Worm (Caenorhabditis elegans) whole organism, young adult: ENCODE results near the gene brp-1.

Source experiments
- B0261.1 ChIP-seq: sonication (generic microtip); optimal IDR thresholded peaks from 2 replicates; lab custom pipeline; 2016; ENCODE audit warnings: mild to moderate bottlenecking, missing genetic modification characterization, moderate library complexity, missing compliant biosample characterization
- C06A6.2 ChIP-seq: fragments of 200-800 bp; sonication (Bioruptor generic); conservative IDR thresholded peaks from 2 replicates; pipeline ENCODE4 v1.3.6; 2022; ENCODE audit warnings: missing genetic modification characterization, missing compliant biosample characterization
- F10E7.11 ChIP-seq: sonication (generic microtip); optimal IDR thresholded peaks from 2 replicates; lab custom pipeline; 2017; ENCODE audit warnings: mild to moderate bottlenecking, missing genetic modification characterization, moderate library complexity, missing compliant biosample characterization
- F22D6.2 ChIP-seq: sonication (generic microtip); optimal IDR thresholded peaks from 2 replicates; lab custom pipeline; 2016; ENCODE audit warnings: mild to moderate bottlenecking, missing genetic modification characterization, missing compliant biosample characterization
- F52B5.7 ChIP-seq: sonication (generic microtip); optimal IDR thresholded peaks from 2 replicates; lab custom pipeline; 2016; ENCODE audit warnings: mild to moderate bottlenecking, missing genetic modification characterization, missing compliant biosample characterization
- F57A8.1 ChIP-seq: fragments of 200-800 bp; sonication (Bioruptor generic); optimal IDR thresholded peaks from 2 replicates; lab custom pipeline; 2018; ENCODE audit warnings: mild to moderate bottlenecking, missing genetic modification characterization, moderate library complexity, missing compliant biosample characterization
- K12H6.12 ChIP-seq: fragments of 200-800 bp; sonication (Bioruptor generic); optimal IDR thresholded peaks from 2 replicates; lab custom pipeline; 2018; ENCODE audit warnings: mild to moderate bottlenecking, missing genetic modification characterization, missing compliant biosample characterization
- Y53F4B.3 ChIP-seq: fragments of 200-800 bp; sonication (Bioruptor generic); IDR thresholded peaks from 2 replicates; pipeline ENCODE4 v1.3.6; 2022; ENCODE audit warnings: missing genetic modification reagents, missing genetic modification characterization, missing compliant biosample characterization
- Y79H2A.3 ChIP-seq: fragments of 200-800 bp; sonication (Bioruptor generic); conservative IDR thresholded peaks from 2 replicates; pipeline ENCODE4 v1.3.6; 2022; ENCODE audit warnings: missing genetic modification reagents, missing genetic modification characterization, missing compliant biosample characterization
- ZK185.1 ChIP-seq: sonication (generic microtip); optimal IDR thresholded peaks from 2 replicates; lab custom pipeline; 2016; ENCODE audit warnings: mild to moderate bottlenecking, missing genetic modification characterization, missing compliant biosample characterization; ENCODE audit not compliant: poor library complexity, severe bottlenecking
- athp-1 ChIP-seq: sonication (generic microtip); optimal IDR thresholded peaks from 2 replicates; lab custom pipeline; 2017; ENCODE audit warnings: mild to moderate bottlenecking, missing genetic modification characterization, missing compliant biosample characterization
- attf-3 ChIP-seq: fragments of 200-800 bp; sonication (Bioruptor generic); conservative IDR thresholded peaks from 2 replicates; pipeline ENCODE4 v1.3.6; 2022; ENCODE audit warnings: missing genetic modification reagents, missing genetic modification characterization, missing compliant biosample characterization
- attf-5 ChIP-seq: fragments of 200-800 bp; sonication (Bioruptor generic); optimal IDR thresholded peaks from 2 replicates; lab custom pipeline; 2018; ENCODE audit warnings: mild to moderate bottlenecking, missing genetic modification characterization, missing compliant biosample characterization
- bed-2 ChIP-seq: fragments of 200-800 bp; sonication (Bioruptor generic); IDR thresholded peaks from 2 replicates; pipeline ENCODE4 v1.3.6; 2022; ENCODE audit warnings: missing genetic modification reagents, missing genetic modification characterization, missing compliant biosample characterization
- ccch-3 ChIP-seq: fragments of 200-800 bp; sonication (Bioruptor generic); optimal IDR thresholded peaks from 2 replicates; lab custom pipeline; 2018; ENCODE audit warnings: mild to moderate bottlenecking, missing genetic modification characterization, missing compliant biosample characterization
- cebp-2 ChIP-seq: fragments of 200-800 bp; sonication (Bioruptor generic); IDR thresholded peaks from 2 replicates; pipeline ENCODE4 v1.3.6; 2022; ENCODE audit warnings: missing genetic modification characterization, missing compliant biosample characterization
- ceh-27 ChIP-seq: fragments of 200-800 bp; sonication (Bioruptor generic); optimal IDR thresholded peaks from 2 replicates; lab custom pipeline; 2018; ENCODE audit warnings: mild to moderate bottlenecking, missing genetic modification characterization, moderate library complexity, missing compliant biosample characterization
- ceh-91 ChIP-seq: fragments of 200-800 bp; sonication (Bioruptor generic); IDR thresholded peaks from 2 replicates; pipeline ENCODE4 v1.3.6; 2022; ENCODE audit warnings: missing genetic modification reagents, missing genetic modification characterization, missing compliant biosample characterization
- dpff-1 ChIP-seq: sonication (generic microtip); optimal IDR thresholded peaks from 2 replicates; lab custom pipeline; 2017; ENCODE audit warnings: mild to moderate bottlenecking, missing genetic modification characterization, missing compliant biosample characterization
- egrh-3 ChIP-seq: fragments of 200-800 bp; sonication (Bioruptor generic); IDR thresholded peaks from 2 replicates; pipeline ENCODE4 v1.3.6; 2022; ENCODE audit warnings: missing genetic modification reagents, missing genetic modification characterization, missing compliant biosample characterization
- gei-17 ChIP-seq: fragments of 200-800 bp; sonication (Bioruptor generic); optimal IDR thresholded peaks from 2 replicates; lab custom pipeline; 2018; ENCODE audit warnings: mild to moderate bottlenecking, missing genetic modification characterization, missing compliant biosample characterization
- him-1 ChIP-seq: sonication (generic microtip); optimal IDR thresholded peaks from 2 replicates; lab custom pipeline; 2016; ENCODE audit warnings: missing genotype, missing genetic modification reagents, missing genetic modification characterization, missing compliant biosample characterization
- hmg-20 ChIP-seq: fragments of 200-800 bp; sonication (Bioruptor generic); IDR thresholded peaks from 2 replicates; pipeline ENCODE4 v1.3.6; 2022; ENCODE audit warnings: missing genetic modification reagents, missing genetic modification characterization, missing compliant biosample characterization
- let-607 ChIP-seq, 2 experiments: fragments of 200-800 bp in 1 of 2; sonication (Bioruptor generic) in 1 of 2; sonication (generic microtip) in 1 of 2; optimal IDR thresholded peaks; 2 replicates each; lab custom pipeline; 2016 to 2018; ENCODE audit warnings: mild to moderate bottlenecking in 2 of 2, missing compliant biosample characterization in 2 of 2, missing genetic modification characterization in 2 of 2, moderate library complexity in 2 of 2, missing genotype in 1 of 2
- lin-35 ChIP-seq, 3 experiments: fragments of 150-350 bp in 2 of 3; sonication (generic microtip) in 1 of 3; optimal IDR thresholded peaks; 2 replicates each; lab custom pipeline; 2014 to 2018; ENCODE audit warnings: missing biosample characterization in 3 of 3, missing genetic modification characterization in 3 of 3, missing genetic modification reagents in 3 of 3
- lin-54 ChIP-seq: fragments of 200-800 bp; sonication (Bioruptor generic); optimal IDR thresholded peaks from 2 replicates; lab custom pipeline; 2018; ENCODE audit warnings: mild to moderate bottlenecking, missing genetic modification characterization, missing compliant biosample characterization
- lir-1 ChIP-seq: fragments of 200-800 bp; sonication (Bioruptor generic); conservative IDR thresholded peaks from 2 replicates; pipeline ENCODE4 v1.3.6; 2022; ENCODE audit warnings: missing genetic modification reagents, missing genetic modification characterization, missing compliant biosample characterization
- mel-28 ChIP-seq: sonication (generic microtip); optimal IDR thresholded peaks from 2 replicates; lab custom pipeline; 2016; ENCODE audit warnings: borderline replicate concordance, mild to moderate bottlenecking, missing genetic modification characterization, missing compliant biosample characterization
- mes-4 ChIP-seq: sonication (generic microtip); optimal IDR thresholded peaks from 2 replicates; lab custom pipeline; 2016; ENCODE audit warnings: missing genotype, missing genetic modification characterization, missing compliant biosample characterization
- mxl-1 ChIP-seq: sonication (generic microtip); optimal IDR thresholded peaks from 2 replicates; lab custom pipeline; 2016; ENCODE audit warnings: missing genetic modification characterization, missing compliant biosample characterization
- nfya-1 ChIP-seq: sonication (generic microtip); optimal IDR thresholded peaks from 2 replicates; lab custom pipeline; 2017; ENCODE audit warnings: antibody characterized with exemption, missing compliant biosample characterization, missing genetic modification characterization, borderline replicate concordance; ENCODE audit not compliant: insufficient read depth
- nhr-179 ChIP-seq: sonication (generic microtip); optimal IDR thresholded peaks from 2 replicates; lab custom pipeline; 2016; ENCODE audit warnings: mild to moderate bottlenecking, missing genetic modification characterization, missing compliant biosample characterization
- nhr-27 ChIP-seq: fragments of 200-800 bp; sonication (Bioruptor generic); optimal IDR thresholded peaks from 2 replicates; lab custom pipeline; 2018; ENCODE audit warnings: mild to moderate bottlenecking, missing genetic modification characterization, moderate library complexity, missing compliant biosample characterization
- nhr-80 ChIP-seq: sonication (generic microtip); optimal IDR thresholded peaks from 2 replicates; lab custom pipeline; 2016; ENCODE audit warnings: missing genetic modification characterization, missing compliant biosample characterization
- pha-4 ChIP-seq: fragments of 150-350 bp; sonication (generic microtip); optimal IDR thresholded peaks from 2 replicates; lab custom pipeline; 2014; ENCODE audit warnings: missing biosample characterization, missing genetic modification reagents, missing genetic modification characterization
- rec-8 ChIP-seq, 2 experiments: sonication (generic microtip); optimal IDR thresholded peaks; 2 replicates each; lab custom pipeline; 2016; ENCODE audit warnings: mild to moderate bottlenecking in 2 of 2, missing genetic modification characterization in 2 of 2, missing genetic modification reagents in 2 of 2, missing genotype in 2 of 2, missing biosample characterization in 1 of 2, missing compliant biosample characterization in 1 of 2, moderate library complexity in 1 of 2
- rpc-1 ChIP-seq, 2 experiments: fragments of 150-350 bp in 1 of 2; sonication (generic microtip) in 1 of 2; optimal IDR thresholded peaks; 2 replicates each; lab custom pipeline; 2014 to 2018; ENCODE audit warnings: missing biosample characterization in 1 of 2, missing genetic modification characterization in 1 of 2, missing genetic modification reagents in 1 of 2, missing genotype in 1 of 2
- sdz-38 ChIP-seq: sonication (generic microtip); optimal IDR thresholded peaks from 2 replicates; lab custom pipeline; 2016; ENCODE audit warnings: missing genotype, missing genetic modification characterization, missing compliant biosample characterization
- sea-2 ChIP-seq: fragments of 200-800 bp; sonication (Bioruptor generic); IDR thresholded peaks from 2 replicates; pipeline ENCODE4 v1.3.6; 2022; ENCODE audit warnings: missing genetic modification characterization, missing compliant biosample characterization
- snpc-1.1 ChIP-seq: sonication (generic microtip); optimal IDR thresholded peaks from 2 replicates; lab custom pipeline; 2017; ENCODE audit warnings: missing genetic modification characterization, mild to moderate bottlenecking, missing compliant biosample characterization, antibody characterized with exemption, moderate library complexity, missing genotype, missing genetic modification reagents; ENCODE audit not compliant: insufficient read depth
- snpc-1.3 ChIP-seq: sonication (generic microtip); optimal IDR thresholded peaks from 2 replicates; lab custom pipeline; 2017; ENCODE audit warnings: missing genetic modification characterization, mild to moderate bottlenecking, missing compliant biosample characterization, antibody characterized with exemption, moderate library complexity, missing genotype, missing genetic modification reagents; ENCODE audit not compliant: insufficient read depth
- snpc-3.4 ChIP-seq: sonication (generic microtip); optimal IDR thresholded peaks from 2 replicates; lab custom pipeline; 2017; ENCODE audit warnings: missing genetic modification characterization, mild to moderate bottlenecking, missing compliant biosample characterization, antibody characterized with exemption, moderate library complexity, missing genotype, missing genetic modification reagents
- snpc-4 ChIP-seq, 5 experiments: fragments of 150-350 bp in 1 of 5; sonication (generic microtip) in 4 of 5; optimal IDR thresholded peaks; 2 replicates each; lab custom pipeline; 2014 to 2018; ENCODE audit warnings: missing genetic modification characterization in 5 of 5, missing biosample characterization in 3 of 5, antibody characterized with exemption in 2 of 5, mild to moderate bottlenecking in 2 of 5, missing compliant biosample characterization in 2 of 5, missing genotype in 2 of 5, moderate library complexity in 2 of 5, missing genetic modification reagents in 1 of 5
- tlf-1 ChIP-seq: fragments of 200-800 bp; sonication (Bioruptor generic); optimal IDR thresholded peaks from 2 replicates; lab custom pipeline; 2018; ENCODE audit warnings: mild to moderate bottlenecking, missing genetic modification characterization, missing compliant biosample characterization
- unc-130 ChIP-seq: sonication (generic microtip); optimal IDR thresholded peaks from 2 replicates; lab custom pipeline; 2016; ENCODE audit warnings: missing genetic modification reagents, missing genetic modification characterization, missing compliant biosample characterization
- zim-3 ChIP-seq: sonication (generic microtip); optimal IDR thresholded peaks from 2 replicates; lab custom pipeline; 2017; ENCODE audit warnings: mild to moderate bottlenecking, missing genetic modification characterization, moderate library complexity, missing compliant biosample characterization
- ztf-28 ChIP-seq: fragments of 200-800 bp; sonication (Bioruptor generic); IDR thresholded peaks from 2 replicates; pipeline ENCODE4 v1.3.6; 2022; ENCODE audit warnings: missing genetic modification reagents, missing genetic modification characterization, missing compliant biosample characterization

Gene brp-1

ce11 chrIII:11981539-11981938 lies 38.8 kb upstream of the brp-1 start (continued):
- no peak for TF ChIP-seq nhr-179 (tag; lab: Kevin White, UChicago)
- TF ChIP-seq C06A6.2 (GFP tag; lab: Robert Waterston, UW): no peak
- 0 out of 2 replicates have a peak, but pooled peaks have one; percentile 14 for TF ChIP-seq egrh-3 (GFP tag; lab: Robert Waterston, UW)
- no peak for TF ChIP-seq ceh-91 (GFP tag; lab: Robert Waterston, UW)
- no peak for TF ChIP-seq mel-28 (tag; lab: Kevin White, UChicago)
- no peak for TF ChIP-seq ZK185.1
- TF ChIP-seq tlf-1: no peak
- TF ChIP-seq lin-35 (GFP tag; optimal IDR thresholded peaks at IDR 0.05; lab: Kevin White, UChicago): peak in 1 of 3 experiments; percentile 26
- no peak for TF ChIP-seq ccch-3 (GFP tag; lab: Kevin White, UChicago)
- no peak for TF ChIP-seq hmg-20 (GFP tag; lab: Robert Waterston, UW)
- no peak for TF ChIP-seq mes-4 (tag; lab: Kevin White, UChicago)
- TF ChIP-seq snpc-3.4 (tag; lab: Kevin White, UChicago): no peak
- TF ChIP-seq bed-2 (GFP tag; lab: Robert Waterston, UW): no peak
- TF ChIP-seq athp-1 (tag; lab: Kevin White, UChicago): no peak
- no peak for TF ChIP-seq rec-8 (tag; optimal IDR thresholded peaks at IDR 0.05; lab: Kevin White, UChicago)
- peak; percentile 51 for TF ChIP-seq nhr-80
- TF ChIP-seq sea-2: no peak
- TF ChIP-seq lir-1 (GFP tag; lab: Robert Waterston, UW): no peak
- TF ChIP-seq gei-17 (GFP tag; lab: Kevin White, UChicago): no peak
- TF ChIP-seq F22D6.2 (tag; lab: Kevin White, UChicago): no peak
- no peak for TF ChIP-seq ztf-28 (GFP tag; lab: Robert Waterston, UW)
- TF ChIP-seq snpc-4 (GFP tag; optimal IDR thresholded peaks at IDR 0.05; lab: Kevin White, UChicago): no peak
- TF ChIP-seq snpc-4 (tag; optimal IDR thresholded peaks at IDR 0.05; lab: Kevin White, UChicago): peak in 1 of 4 experiments; percentile 44
- no peak for TF ChIP-seq zim-3 (tag; lab: Kevin White, UChicago)
- TF ChIP-seq nfya-1 (tag; lab: Kevin White, UChicago): no peak
- no peak for TF ChIP-seq lin-54 (GFP tag; lab: Kevin White, UChicago)
- no peak for TF ChIP-seq attf-3 (GFP tag; lab: Robert Waterston, UW)
- no peak for TF ChIP-seq F57A8.1 (GFP tag; lab: Kevin White, UChicago)
- TF ChIP-seq nhr-27 (tag; lab: Kevin White, UChicago): no peak
- no peak for TF ChIP-seq snpc-1.1 (tag; lab: Kevin White, UChicago)
- TF ChIP-seq Y79H2A.3 (GFP tag; lab: Robert Waterston, UW): no peak
- TF ChIP-seq F10E7.11 (tag; lab: Kevin White, UChicago): no peak
- peak; percentile 79 for TF ChIP-seq attf-5 (GFP tag; lab: Kevin White, UChicago)
- TF ChIP-seq him-1 (tag; lab: Kevin White, UChicago): no peak
- TF ChIP-seq dpff-1 (tag; lab: Kevin White, UChicago): no peak
- TF ChIP-seq unc-130 (GFP tag; lab: Kevin White, UChicago): no peak
- TF ChIP-seq ceh-27 (GFP tag; lab: Kevin White, UChicago): peak; percentile 2
- TF ChIP-seq rpc-1 (optimal IDR thresholded peaks at IDR 0.05; lab: Kevin White, UChicago): no peak
- TF ChIP-seq rpc-1 (tag; optimal IDR thresholded peaks at IDR 0.05; lab: Kevin White, UChicago): no peak
- TF ChIP-seq K12H6.12 (tag; lab: Kevin White, UChicago): peak; percentile 51
- no peak for TF ChIP-seq F52B5.7 (tag; lab: Kevin White, UChicago)
- no peak for TF ChIP-seq Y53F4B.3 (GFP tag; lab: Robert Waterston, UW)
- TF ChIP-seq snpc-1.3 (tag; lab: Kevin White, UChicago): no peak
- TF ChIP-seq B0261.1: no peak
- TF ChIP-seq cebp-2 (GFP tag; lab: Robert Waterston, UW): no peak
- no peak for TF ChIP-seq pha-4 (tag; lab: Kevin White, UChicago)
- TF ChIP-seq sdz-38: no peak
- TF ChIP-seq mxl-1 (tag; lab: Kevin White, UChicago): no peak
- no peak for TF ChIP-seq let-607 (tag; optimal IDR thresholded peaks at IDR 0.05; lab: Kevin White, UChicago)
